Worm (Caenorhabditis elegans) whole organism, L4 larva: Measurements from ENCODE around the gene C05D12.1.
A peak's percentile ranks its signal among the peaks of the same experiment; 100 is the strongest.

ENCODE experiments used
- D1046.2 ChIP-seq: fragments of 200-800 bp; sonication (Bioruptor generic); IDR thresholded peaks from 2 replicates; pipeline ENCODE4 v1.3.6; 2022; ENCODE audit warnings: missing genetic modification characterization, missing compliant biosample characterization
- F49E8.2 ChIP-seq: sonication (generic microtip); optimal IDR thresholded peaks from 2 replicates; lab custom pipeline; 2016; ENCODE audit warnings: missing compliant biosample characterization, mild to moderate bottlenecking, missing genetic modification characterization, borderline replicate concordance
- R02D3.7 ChIP-seq: fragments of 150-350 bp; sonication (generic microtip); optimal IDR thresholded peaks from 3 replicates; lab custom pipeline; 2014; ENCODE audit warnings: missing biosample characterization, missing genetic modification characterization
- Y48G9A.11 ChIP-seq: fragments of 200-800 bp; sonication (Bioruptor generic); IDR thresholded peaks from 2 replicates; pipeline ENCODE4 v1.3.6; 2022; ENCODE audit warnings: missing genetic modification reagents, missing genetic modification characterization, missing compliant biosample characterization
- Y5F2A.4 ChIP-seq: fragments of 200-800 bp; sonication (Bioruptor generic); optimal IDR thresholded peaks from 2 replicates; lab custom pipeline; 2018; ENCODE audit warnings: mild to moderate bottlenecking, missing genetic modification characterization, missing compliant biosample characterization
- aha-1 ChIP-seq: fragments of 150-350 bp; peaks from one replicate; lab custom pipeline; 2014; ENCODE audit warnings: missing biosample characterization, missing genetic modification characterization
- ama-1 ChIP-seq: fragments of 150-350 bp; optimal IDR thresholded peaks from 2 replicates; lab custom pipeline; 2014; ENCODE audit warnings: inconsistent platforms, mixed read lengths
- attf-4 ChIP-seq: sonication (generic microtip); optimal IDR thresholded peaks from 3 replicates; lab custom pipeline; 2017; ENCODE audit warnings: missing biosample characterization, missing genetic modification characterization
- ceh-20 ChIP-seq: fragments of 200-800 bp; sonication (Bioruptor generic); IDR thresholded peaks from 2 replicates; pipeline ENCODE4 v1.3.6; 2022; ENCODE audit warnings: missing genetic modification reagents, missing genetic modification characterization, missing compliant biosample characterization
- cey-2 ChIP-seq: sonication (generic microtip); optimal IDR thresholded peaks from 3 replicates; lab custom pipeline; 2017; ENCODE audit warnings: missing genetic modification characterization, mild to moderate bottlenecking, missing compliant biosample characterization, antibody characterized with exemption, borderline replicate concordance; ENCODE audit not compliant: insufficient read depth
- daf-12 ChIP-seq: fragments of 150-350 bp; optimal IDR thresholded peaks from 2 replicates; lab custom pipeline; 2014; ENCODE audit warnings: missing biosample characterization, missing genetic modification reagents, missing genetic modification characterization
- daf-16 ChIP-seq, 3 experiments: sonication (generic microtip); optimal IDR thresholded peaks; 2 replicates each; lab custom pipeline; 2016 to 2017; ENCODE audit warnings: missing genetic modification characterization in 3 of 3, missing genetic modification reagents in 3 of 3, mild to moderate bottlenecking in 2 of 3, missing compliant biosample characterization in 2 of 3, missing biosample characterization in 1 of 3, moderate library complexity in 1 of 3
- daf-8 ChIP-seq: fragments of 200-800 bp; sonication (Bioruptor generic); IDR thresholded peaks from 2 replicates; pipeline ENCODE4 v1.3.6; 2022; ENCODE audit warnings: missing genetic modification characterization, missing compliant biosample characterization
- dmd-6 ChIP-seq: fragments of 200-800 bp; sonication (Bioruptor generic); IDR thresholded peaks from 2 replicates; pipeline ENCODE4 v1.3.6; 2022; ENCODE audit warnings: missing genetic modification reagents, missing genetic modification characterization, missing compliant biosample characterization
- dmd-9 ChIP-seq: fragments of 200-800 bp; sonication (Bioruptor generic); IDR thresholded peaks from 2 replicates; pipeline ENCODE4 v1.3.6; 2022; ENCODE audit warnings: missing genetic modification reagents, missing genetic modification characterization, missing compliant biosample characterization
- dpl-1 ChIP-seq: fragments of 150-350 bp; optimal IDR thresholded peaks from 2 replicates; lab custom pipeline; 2014; ENCODE audit warnings: missing biosample characterization, missing genetic modification reagents, missing genetic modification characterization
- dve-1 ChIP-seq: sonication (generic microtip); optimal IDR thresholded peaks from 2 replicates; lab custom pipeline; 2017; ENCODE audit warnings: antibody characterized with exemption, mild to moderate bottlenecking, missing genetic modification characterization, missing compliant biosample characterization; ENCODE audit not compliant: insufficient read depth
- fkh-10 ChIP-seq: fragments of 150-350 bp; optimal IDR thresholded peaks from 2 replicates; lab custom pipeline; 2014; ENCODE audit warnings: missing biosample characterization, missing genetic modification reagents, missing genetic modification characterization
- fos-1 ChIP-seq: fragments of 150-350 bp; optimal IDR thresholded peaks from 2 replicates; lab custom pipeline; 2014; ENCODE audit warnings: missing biosample characterization, missing genetic modification characterization
- hlh-30 ChIP-seq: sonication (generic microtip); optimal IDR thresholded peaks from 2 replicates; lab custom pipeline; 2017; ENCODE audit warnings: antibody characterized with exemption, mild to moderate bottlenecking, missing genetic modification characterization, missing compliant biosample characterization; ENCODE audit not compliant: insufficient read depth
- hmg-1.1 ChIP-seq: fragments of 200-800 bp; sonication (Bioruptor generic); IDR thresholded peaks from 2 replicates; pipeline ENCODE4 v1.3.6; 2022; ENCODE audit warnings: missing genetic modification reagents, missing genetic modification characterization, missing compliant biosample characterization
- lin-29 ChIP-seq: fragments of 200-800 bp; sonication (Bioruptor generic); IDR thresholded peaks from 2 replicates; pipeline ENCODE4 v1.3.6; 2022; ENCODE audit warnings: missing genetic modification reagents, missing genetic modification characterization, missing compliant biosample characterization
- lir-3 ChIP-seq: sonication (generic microtip); optimal IDR thresholded peaks from 2 replicates; lab custom pipeline; 2016; ENCODE audit warnings: mild to moderate bottlenecking, missing genetic modification characterization, missing compliant biosample characterization
- madf-5 ChIP-seq, 2 experiments: fragments of 200-800 bp; sonication (Bioruptor generic); IDR thresholded peaks; 2 replicates each; pipeline ENCODE4 v1.3.6; 2022; ENCODE audit warnings: missing compliant biosample characterization in 2 of 2, missing genetic modification characterization in 2 of 2
- mes-2 ChIP-seq: sonication (generic microtip); optimal IDR thresholded peaks from 2 replicates; lab custom pipeline; 2016; ENCODE audit warnings: missing genotype, mild to moderate bottlenecking, missing genetic modification characterization, missing compliant biosample characterization; ENCODE audit not compliant: poor library complexity, severe bottlenecking
- mxl-2 ChIP-seq: fragments of 200-800 bp; sonication (Bioruptor generic); conservative IDR thresholded peaks from 2 replicates; pipeline ENCODE4 v1.3.6; 2022; ENCODE audit warnings: missing genetic modification reagents, missing genetic modification characterization, missing compliant biosample characterization
- nhr-10 ChIP-seq: fragments of 150-350 bp; optimal IDR thresholded peaks from 2 replicates; lab custom pipeline; 2014; ENCODE audit warnings: missing biosample characterization, missing genetic modification characterization
- nhr-102 ChIP-seq: sonication (generic microtip); optimal IDR thresholded peaks from 2 replicates; lab custom pipeline; 2016; ENCODE audit warnings: mild to moderate bottlenecking, missing genetic modification characterization, moderate library complexity, missing compliant biosample characterization
- nhr-25 ChIP-seq: sonication (generic microtip); optimal IDR thresholded peaks from 2 replicates; lab custom pipeline; 2017; ENCODE audit warnings: missing genetic modification characterization, mild to moderate bottlenecking, missing compliant biosample characterization, antibody characterized with exemption, moderate library complexity, borderline replicate concordance; ENCODE audit not compliant: insufficient read depth
- nhr-41 ChIP-seq: fragments of 200-800 bp; sonication (Bioruptor generic); IDR thresholded peaks from 2 replicates; pipeline ENCODE4 v1.3.6; 2022; ENCODE audit warnings: missing genetic modification reagents, missing genetic modification characterization, missing compliant biosample characterization
- nhr-42 ChIP-seq: fragments of 200-800 bp; sonication (Bioruptor generic); IDR thresholded peaks from 2 replicates; pipeline ENCODE4 v1.3.6; 2022; ENCODE audit warnings: missing genetic modification characterization, missing compliant biosample characterization
- pha-4 ChIP-seq, 2 experiments: fragments of 150-350 bp in 1 of 2; fragments of 200-800 bp in 1 of 2; sonication (Bioruptor generic) in 1 of 2; IDR thresholded peaks in 1 of 2; optimal IDR thresholded peaks in 1 of 2; 2 replicates each; pipeline versions ENCODE4 v1.3.6 to Lab custom; 2014 to 2022; ENCODE audit warnings: missing genetic modification characterization in 2 of 2, missing genetic modification reagents in 2 of 2, missing biosample characterization in 1 of 2, missing compliant biosample characterization in 1 of 2
- php-3 ChIP-seq: fragments of 200-800 bp; sonication (Bioruptor generic); IDR thresholded peaks from 2 replicates; pipeline ENCODE4 v1.3.6; 2022; ENCODE audit warnings: missing genetic modification reagents, missing genetic modification characterization, missing compliant biosample characterization
- saeg-2 ChIP-seq: fragments of 200-800 bp; sonication (Bioruptor generic); IDR thresholded peaks from 2 replicates; pipeline ENCODE4 v1.3.6; 2022; ENCODE audit warnings: missing genetic modification reagents, missing genetic modification characterization, missing compliant biosample characterization
- snpc-1.2 ChIP-seq: fragments of 200-800 bp; sonication (Bioruptor generic); IDR thresholded peaks from 2 replicates; pipeline ENCODE4 v1.3.6; 2022; ENCODE audit warnings: missing genetic modification reagents, missing genetic modification characterization, missing compliant biosample characterization
- spr-3 ChIP-seq: fragments of 200-800 bp; sonication (Bioruptor generic); optimal IDR thresholded peaks from 2 replicates; lab custom pipeline; 2018; ENCODE audit warnings: mild to moderate bottlenecking, missing genetic modification characterization, missing compliant biosample characterization
- unc-130 ChIP-seq: sonication (generic microtip); optimal IDR thresholded peaks from 2 replicates; lab custom pipeline; 2016; ENCODE audit warnings: missing genetic modification reagents, missing genetic modification characterization, missing compliant biosample characterization
- unc-62 ChIP-seq, 3 experiments: fragments of 150-350 bp in 1 of 3; sonication (generic microtip); optimal IDR thresholded peaks in 2 of 3; peaks in 1 of 3; 1 replicate in 1 of 3; 2 replicates in 2 of 3; lab custom pipeline; 2014 to 2017; ENCODE audit warnings: missing biosample characterization in 3 of 3, missing genetic modification characterization in 3 of 3, missing genetic modification reagents in 3 of 3, missing genotype in 1 of 3
- zfp-2 ChIP-seq: sonication (generic microtip); optimal IDR thresholded peaks from 2 replicates; lab custom pipeline; 2016; ENCODE audit warnings: mild to moderate bottlenecking, missing genetic modification characterization, missing compliant biosample characterization
- zfp-3 ChIP-seq: fragments of 200-800 bp; sonication (Bioruptor generic); conservative IDR thresholded peaks from 2 replicates; pipeline ENCODE4 v1.3.6; 2022; ENCODE audit warnings: missing genetic modification reagents, missing genetic modification characterization, missing compliant biosample characterization
- zip-11 ChIP-seq: fragments of 200-800 bp; sonication (Bioruptor generic); IDR thresholded peaks from 2 replicates; pipeline ENCODE4 v1.3.6; 2022; ENCODE audit warnings: missing genetic modification characterization, missing compliant biosample characterization

Gene C05D12.1

DNA sequence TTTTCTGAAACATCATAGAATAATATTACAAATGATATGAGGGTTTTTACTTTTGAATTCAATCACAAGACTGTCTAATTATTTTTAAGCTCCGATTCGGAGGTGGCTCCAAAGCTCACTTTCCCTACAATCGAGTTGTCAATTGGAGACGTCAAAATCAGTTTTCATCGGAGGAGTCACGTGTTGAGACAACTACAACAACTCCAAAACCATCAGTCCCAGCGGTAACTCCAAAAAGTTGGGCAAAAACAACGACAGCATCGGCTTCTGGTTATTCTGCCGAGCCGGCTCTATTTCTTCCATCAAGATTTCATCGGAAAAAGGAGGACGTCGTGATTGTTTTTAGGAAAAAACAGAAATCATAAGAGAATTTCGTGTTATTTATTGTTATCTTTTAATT is 31.5 kb downstream of the C05D12.1 start:
- TF ChIP-seq fos-1 (tag; lab: Kevin White, UChicago), result no peak
- peak in 1 of 2 experiments; percentile 60 for TF ChIP-seq unc-62 (GFP tag; optimal IDR thresholded peaks at IDR 0.05 in 1 of 2; lab: Kevin White, UChicago)
- no peak for TF ChIP-seq unc-62 (tag; optimal IDR thresholded peaks at IDR 0.05; lab: Kevin White, UChicago)

DNA sequence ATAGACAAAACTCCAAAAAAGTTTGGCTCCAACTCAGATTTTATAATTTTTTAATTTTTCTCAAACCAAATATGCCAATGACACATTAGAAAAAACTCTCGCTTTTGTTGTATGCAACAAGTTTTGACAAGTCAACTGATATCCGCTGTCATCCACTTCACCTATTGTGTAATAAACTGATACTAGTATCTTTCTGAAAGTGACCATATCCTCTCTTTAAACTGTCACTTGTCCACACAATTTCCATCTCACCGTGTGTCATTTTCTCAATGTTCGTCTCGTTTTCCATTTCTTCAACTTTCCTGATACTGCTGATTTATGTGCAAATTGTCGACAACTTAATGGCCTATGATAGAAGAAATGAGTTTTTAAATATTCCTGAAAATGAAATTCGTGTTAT is 32.5 kb downstream of the C05D12.1 start, which contains the start of the genes C33B4.5 and C33B4.4:
Gene C33B4.5 (plus strand): TSS at position 270 of the 400 bp plus-strand sequence.
Gene C33B4.4 (minus strand): TSS at position 385 of the 400 bp plus-strand sequence.
- TF ChIP-seq hmg-1.1, result no peak
- no peak for TF ChIP-seq dve-1 (tag; lab: Kevin White, UChicago)
- peak in 1 of 2 experiments; percentile 91 for TF ChIP-seq unc-62 (GFP tag; optimal IDR thresholded peaks at IDR 0.05 in 1 of 2; lab: Kevin White, UChicago)
- no peak for TF ChIP-seq unc-62 (tag; optimal IDR thresholded peaks at IDR 0.05; lab: Kevin White, UChicago)
- TF ChIP-seq aha-1 (tag; lab: Kevin White, UChicago), result peak; percentile 44
- TF ChIP-seq daf-8 (GFP tag; lab: Robert Waterston, UW), result no peak
- no peak for TF ChIP-seq nhr-42
- TF ChIP-seq mes-2 (tag; lab: Kevin White, UChicago), result no peak
- TF ChIP-seq madf-5 (GFP tag; IDR thresholded peaks at IDR 0.05; lab: Robert Waterston, UW), result no peak

DNA sequence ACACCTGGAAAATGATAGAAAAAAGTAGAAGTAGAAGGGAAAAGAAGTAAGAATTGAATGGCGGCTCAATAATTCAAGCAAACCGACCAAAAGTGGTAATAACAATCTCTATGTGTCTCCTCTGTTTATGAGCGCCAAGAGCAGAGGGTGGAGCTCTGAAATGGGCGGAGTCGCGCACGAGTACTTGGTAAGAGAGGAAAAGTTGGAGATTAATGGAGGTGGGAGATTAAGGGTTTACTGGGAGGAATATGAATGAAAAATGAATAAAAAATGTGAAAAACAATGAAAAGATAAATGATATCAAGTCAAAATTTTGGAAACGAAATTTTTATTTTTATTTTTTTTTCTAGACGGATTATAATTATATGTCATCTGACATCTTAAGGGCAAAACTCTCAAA is 37.9 kb downstream of the C05D12.1 start:
- no peak for TF ChIP-seq fkh-10 (GFP tag; lab: Kevin White, UChicago)
- no peak for TF ChIP-seq daf-16 (GFP tag; optimal IDR thresholded peaks at IDR 0.05; lab: Kevin White, UChicago)
- no peak for TF ChIP-seq daf-16 (tag; optimal IDR thresholded peaks at IDR 0.05; lab: Kevin White, UChicago)
- TF ChIP-seq nhr-10, result no peak
- TF ChIP-seq fos-1 (tag; lab: Kevin White, UChicago), result no peak
- no peak for TF ChIP-seq zip-11 (GFP tag; lab: Robert Waterston, UW)
- TF ChIP-seq daf-12, result no peak
- no peak for TF ChIP-seq snpc-1.2 (GFP tag; lab: Robert Waterston, UW)
- TF ChIP-seq attf-4 (tag; lab: Kevin White, UChicago), result no peak
- no peak for TF ChIP-seq nhr-102 (tag; lab: Kevin White, UChicago)
- TF ChIP-seq zfp-3 (GFP tag; lab: Robert Waterston, UW), result no peak
- no peak for TF ChIP-seq php-3 (GFP tag; lab: Robert Waterston, UW)
- TF ChIP-seq pha-4 (GFP tag; IDR thresholded peaks at IDR 0.05; lab: Robert Waterston, UW), result no peak
- TF ChIP-seq pha-4 (tag; optimal IDR thresholded peaks at IDR 0.05; lab: Kevin White, UChicago), result no peak

DNA sequence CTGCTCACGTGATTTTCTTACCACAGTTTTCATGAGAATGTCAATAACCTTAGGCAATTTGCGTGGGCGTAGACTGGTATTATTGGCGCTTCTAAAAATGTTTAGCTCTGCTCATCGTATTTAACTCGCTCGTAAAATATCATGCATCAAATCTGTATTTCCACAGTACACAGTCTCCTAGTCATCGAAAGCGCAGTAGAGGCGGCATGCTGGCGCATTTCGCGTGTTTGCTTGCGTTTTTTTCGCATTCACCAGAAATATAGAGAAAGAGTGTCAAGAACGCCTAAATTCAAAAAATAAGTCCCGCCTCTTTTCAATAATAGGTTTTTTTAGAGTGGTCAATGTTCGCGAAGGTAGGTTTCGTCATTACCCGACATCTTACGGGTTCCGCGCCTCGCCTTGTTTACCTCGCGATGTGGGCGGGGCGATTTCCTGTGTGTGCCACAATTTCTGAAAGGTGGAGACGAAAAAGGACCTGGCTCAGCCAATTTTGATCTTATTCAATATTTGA is 38.9 kb downstream of the C05D12.1 start:
- no peak for TF ChIP-seq lir-3 (tag; lab: Kevin White, UChicago)
- TF ChIP-seq nhr-25 (tag; lab: Kevin White, UChicago), result no peak
- 0 out of 2 replicates have a peak, but pooled peaks have one; percentile 69 for TF ChIP-seq nhr-42
- peak; percentile 95 for TF ChIP-seq F49E8.2 (tag; lab: Kevin White, UChicago)
- TF ChIP-seq zfp-2, result no peak
- no peak for TF ChIP-seq mxl-2 (GFP tag; lab: Robert Waterston, UW)
- TF ChIP-seq saeg-2, result peak; percentile 69; the same call in 1 of the 2 replicates
- TF ChIP-seq dmd-6, result peak; percentile 57
- TF ChIP-seq dpl-1, result peak; percentile 29
- peak; percentile 73 for TF ChIP-seq D1046.2 (GFP tag; lab: Robert Waterston, UW)
- TF ChIP-seq cey-2 (tag; lab: Kevin White, UChicago), result no peak
- TF ChIP-seq R02D3.7 (tag; lab: Kevin White, UChicago), result no peak
- no peak for TF ChIP-seq dmd-9
- TF ChIP-seq Y5F2A.4, result no peak
- no peak for TF ChIP-seq ceh-20
- 0 out of 2 replicates have a peak, but pooled peaks have one; percentile 15 for TF ChIP-seq nhr-41 (GFP tag; lab: Robert Waterston, UW)
- peak in 1 of 2 experiments; percentile 88 for TF ChIP-seq unc-62 (GFP tag; optimal IDR thresholded peaks at IDR 0.05 in 1 of 2; lab: Kevin White, UChicago)
- no peak for TF ChIP-seq unc-62 (tag; optimal IDR thresholded peaks at IDR 0.05; lab: Kevin White, UChicago)
- TF ChIP-seq ama-1 (lab: Kevin White, UChicago), result peak; percentile 98
- peak; percentile 76; the same call in 1 of the 2 replicates for TF ChIP-seq Y48G9A.11 (GFP tag; lab: Robert Waterston, UW)
- peak; percentile 28 for TF ChIP-seq spr-3 (GFP tag; lab: Kevin White, UChicago)
- peak; percentile 39; the same call in 1 of the 2 replicates for TF ChIP-seq lin-29 (GFP tag; lab: Robert Waterston, UW)
- TF ChIP-seq fos-1 (tag; lab: Kevin White, UChicago), result no peak
- TF ChIP-seq hlh-30, result peak; percentile 36
- TF ChIP-seq unc-130, result peak; percentile 76
